Worm (Caenorhabditis elegans) whole organism, early embryonic: ENCODE data around the gene rpb-9.

Source experiments
- B0310.2 ChIP-seq: sonication (generic microtip); optimal IDR thresholded peaks from 2 replicates; lab custom pipeline; 2016; ENCODE audit warnings: mild to moderate bottlenecking, missing genetic modification characterization, missing compliant biosample characterization
- ama-1 ChIP-seq: fragments of 150-350 bp; optimal IDR thresholded peaks from 2 replicates; lab custom pipeline; 2014
- ceh-36 ChIP-seq: sonication (generic microtip); optimal IDR thresholded peaks from 2 replicates; lab custom pipeline; 2016; ENCODE audit warnings: missing genetic modification characterization, inconsistent platforms, missing compliant biosample characterization
- flt-1 ChIP-seq: fragments of 200-800 bp; sonication (Bioruptor generic); IDR thresholded peaks from 2 replicates; pipeline ENCODE4 v1.3.6; 2022; ENCODE audit warnings: missing genetic modification characterization, missing compliant biosample characterization
- hmbx-1 ChIP-seq: sonication (generic microtip); optimal IDR thresholded peaks from 2 replicates; lab custom pipeline; 2016; ENCODE audit warnings: mild to moderate bottlenecking, missing genetic modification characterization, missing compliant biosample characterization
- hnd-1 ChIP-seq: sonication (generic microtip); optimal IDR thresholded peaks from 2 replicates; lab custom pipeline; 2016; ENCODE audit warnings: missing genetic modification characterization, missing compliant biosample characterization
- scrt-1 ChIP-seq: fragments of 200-800 bp; sonication (Bioruptor generic); IDR thresholded peaks from 2 replicates; pipeline ENCODE4 v1.3.6; 2022; ENCODE audit warnings: missing genetic modification characterization, missing compliant biosample characterization
- sea-1 ChIP-seq: fragments of 200-800 bp; sonication (Bioruptor generic); conservative IDR thresholded peaks from 2 replicates; pipeline ENCODE4 v1.3.6; 2022; ENCODE audit warnings: missing genetic modification characterization, missing compliant biosample characterization

ce11 chrV:8007460-8008292 lies 4.5 kb downstream of the rpb-9 start, which contains the start of gene Y97E10AR.3:
- no peak for TF ChIP-seq ama-1 (lab: Kevin White, UChicago)
- TF ChIP-seq flt-1 (GFP tag; lab: Robert Waterston, UW): no peak
- no peak for TF ChIP-seq hnd-1
- no peak for TF ChIP-seq sea-1 (GFP tag; lab: Robert Waterston, UW)
- TF ChIP-seq scrt-1 (GFP tag; lab: Robert Waterston, UW): no peak
- TF ChIP-seq B0310.2: no peak
- TF ChIP-seq ceh-36 (tag; lab: Kevin White, UChicago): no peak
- TF ChIP-seq hmbx-1 (tag; lab: Kevin White, UChicago): no peak
